Worm (Caenorhabditis elegans): ENCODE results near the gene gmeb-1.

The gmeb-1 gene

ce11 chrII:66322-66721 is 47.0 kb downstream of the gmeb-1 start:
- TF ChIP-seq efl-1 (GFP tag; optimal IDR thresholded peaks at IDR 0.05) (peak; percentile 51), madf-8 (GFP tag; conservative IDR thresholded peaks at IDR 0.05) (no peak), rec-8 (tag; optimal IDR thresholded peaks at IDR 0.05) (no peak), Y95B8A.8 (GFP tag; IDR thresholded peaks at IDR 0.05) (no peak), hmg-1.2 (GFP tag; IDR thresholded peaks at IDR 0.05) (peak; percentile 71; the same call in 1 of the 2 replicates), cebp-1 (GFP tag; IDR thresholded peaks at IDR 0.05) (no peak), cebp-1 (tag; optimal IDR thresholded peaks at IDR 0.05) (peak; percentile 38), lin-26 (GFP tag; IDR thresholded peaks at IDR 0.05) (peak; percentile 67; the same call in 1 of the 2 replicates), F55B11.4 (tag; optimal IDR thresholded peaks at IDR 0.05; ENCODE audit: borderline replicate concordance, insufficient read depth) (no peak), gei-17 (GFP tag; optimal IDR thresholded peaks at IDR 0.05) (no peak), attf-5 (GFP tag; optimal IDR thresholded peaks at IDR 0.05) (peak; percentile 34), egl-44 (GFP tag; IDR thresholded peaks at IDR 0.05) (no peak), B0019.2 (GFP tag; conservative IDR thresholded peaks at IDR 0.05) (no peak), egrh-3 (GFP tag; IDR thresholded peaks at IDR 0.05) (no peak), dox-1 (GFP tag; IDR thresholded peaks at IDR 0.05) (peak; percentile 44; the same call in 1 of the 2 replicates), mxl-1 (tag; optimal IDR thresholded peaks at IDR 0.05) (no peak), nhr-80 (tag; optimal IDR thresholded peaks at IDR 0.05) (peak; percentile 3), mel-28 (tag; optimal IDR thresholded peaks at IDR 0.05; ENCODE audit: borderline replicate concordance) (no peak), ama-1 (optimal IDR thresholded peaks at IDR 0.05) (no peak), ama-1 (GFP tag; optimal IDR thresholded peaks at IDR 0.05) (no peak), madf-6 (GFP tag; IDR thresholded peaks at IDR 0.05) (peak; percentile 39; the same call in 1 of the 2 replicates), lsl-1 (GFP tag; optimal IDR thresholded peaks at IDR 0.05) (no peak), let-526 (GFP tag; IDR thresholded peaks at IDR 0.05) (no peak), D2030.7 (GFP tag; IDR thresholded peaks at IDR 0.05) (peak; percentile 47; the same call in 1 of the 2 replicates), madf-3 (GFP tag; IDR thresholded peaks at IDR 0.05) (0 out of 2 replicates have a peak, but pooled peaks have one; percentile 34), ceh-27 (GFP tag; optimal IDR thresholded peaks at IDR 0.05) (peak; percentile 0)

- no peak for TF ChIP-seq Y79H2A.3 (GFP tag; conservative IDR thresholded peaks at IDR 0.05)
- TF ChIP-seq madf-10 (tag; optimal IDR thresholded peaks at IDR 0.05) = no peak
- TF ChIP-seq bed-2 (GFP tag; IDR thresholded peaks at IDR 0.05) = no peak
- TF ChIP-seq ceh-100 (GFP tag; IDR thresholded peaks at IDR 0.05) = no peak
- TF ChIP-seq atf-7 (tag; optimal IDR thresholded peaks at IDR 0.05) = no peak
- TF ChIP-seq lsy-27 (tag; optimal IDR thresholded peaks at IDR 0.05; ENCODE audit: borderline replicate concordance, insufficient read depth) = no peak
- no peak for TF ChIP-seq madf-3 (GFP tag; IDR thresholded peaks at IDR 0.05)
- TF ChIP-seq mcd-1 (GFP tag; IDR thresholded peaks at IDR 0.05) = no peak
- TF ChIP-seq nhr-120 (GFP tag; IDR thresholded peaks at IDR 0.05) = no peak
- no peak for TF ChIP-seq nhr-80 (tag; optimal IDR thresholded peaks at IDR 0.05)
- no peak for TF ChIP-seq egrh-3 (GFP tag; IDR thresholded peaks at IDR 0.05)
- no peak for TF ChIP-seq ama-1 (optimal IDR thresholded peaks at IDR 0.05)
- TF ChIP-seq ama-1 (GFP tag; optimal IDR thresholded peaks at IDR 0.05) = no peak
- TF ChIP-seq tbx-9 (tag; optimal IDR thresholded peaks at IDR 0.05; ENCODE audit: borderline replicate concordance) = no peak
- TF ChIP-seq nhr-90 (tag; optimal IDR thresholded peaks at IDR 0.05) = no peak
- TF ChIP-seq lin-35 (GFP tag; optimal IDR thresholded peaks at IDR 0.05) = no peak
- no peak for TF ChIP-seq sdz-38 (tag; optimal IDR thresholded peaks at IDR 0.05)
- no peak for TF ChIP-seq rpc-1 (optimal IDR thresholded peaks at IDR 0.05)
- no peak for TF ChIP-seq rpc-1 (tag; optimal IDR thresholded peaks at IDR 0.05)
- TF ChIP-seq sea-2 (GFP tag; IDR thresholded peaks at IDR 0.05) = no peak
- no peak for TF ChIP-seq Y67H2A.10 (GFP tag; conservative IDR thresholded peaks at IDR 0.05)
These were observed 48.3 kb downstream of the gmeb-1 start for ce11 chrII:67663-68062.

Measured in whole organism, young adult.